Worm (Caenorhabditis elegans): ENCODE measurements around the gene srh-255.

- TF ChIP-seq K02D7.2 (tag; optimal IDR thresholded peaks at IDR 0.05) (no peak), T23F11.4 (GFP tag; optimal IDR thresholded peaks at IDR 0.05) (no peak), pha-4 (tag; optimal IDR thresholded peaks at IDR 0.05) (no peak), ceh-24 (tag; optimal IDR thresholded peaks at IDR 0.05) (no peak), Y22D7AL.16 (tag; optimal IDR thresholded peaks at IDR 0.05) (no peak), F13H6.1 (tag; optimal IDR thresholded peaks at IDR 0.05) (no peak), lin-11 (tag; optimal IDR thresholded peaks at IDR 0.05) (no peak), unc-55 (GFP tag; optimal IDR thresholded peaks at IDR 0.05) (no peak), elt-2 (tag; optimal IDR thresholded peaks at IDR 0.05) (no peak), madf-2 (tag; optimal IDR thresholded peaks at IDR 0.05) (no peak), pqm-1 (tag; optimal IDR thresholded peaks at IDR 0.05) (no peak), dmd-4 (tag; optimal IDR thresholded peaks at IDR 0.05; ENCODE audit: borderline replicate concordance) (no peak)
Measured at ce11 chrV:17104527-17104926, 39.8 kb downstream of the srh-255 start, which contains the start of gene nhr-248.
